Worm (Caenorhabditis elegans): ENCODE measurements around the gene str-112.

Gene str-112

ce11 chrV:7133963-7134362 lies 4.3 kb downstream of the str-112 start, which contains the start of gene F10D2.16:
F10D2.16 (plus strand) TSS chrV:7134263.
- TF ChIP-seq nhr-10 (tag; optimal IDR thresholded peaks at IDR 0.05) (no peak), sma-3 (GFP tag; optimal IDR thresholded peaks at IDR 0.05) (no peak), alr-1 (tag; optimal IDR thresholded peaks at IDR 0.05) (no peak), lin-39 (tag; optimal IDR thresholded peaks at IDR 0.05) (no peak), fos-1 (tag; optimal IDR thresholded peaks at IDR 0.05) (no peak), blmp-1 (tag; optimal IDR thresholded peaks at IDR 0.05; ENCODE audit: insufficient read depth) (no peak), sem-4 (tag; optimal IDR thresholded peaks at IDR 0.05) (no peak), unc-55 (GFP tag; optimal IDR thresholded peaks at IDR 0.05) (no peak), R02D3.7 (tag; optimal IDR thresholded peaks at IDR 0.05) (no peak), skn-1 (tag; optimal IDR thresholded peaks at IDR 0.05) (no peak), peb-1 (tag; optimal IDR thresholded peaks at IDR 0.05) (no peak), nhr-12 (tag; optimal IDR thresholded peaks at IDR 0.05) (no peak), nhr-237 (tag; optimal IDR thresholded peaks at IDR 0.05) (no peak), ceh-16 (tag; optimal IDR thresholded peaks at IDR 0.05) (no peak), C34F6.9 (tag; optimal IDR thresholded peaks at IDR 0.05) (no peak), ZK546.5 (tag; optimal IDR thresholded peaks at IDR 0.05) (no peak), mbf-1 (tag; optimal IDR thresholded peaks at IDR 0.05) (no peak)

ce11 chrV:7132248-7132647 lies 6.0 kb downstream of the str-112 start, which contains the start of gene sre-10:
sre-10 (plus strand) TSS chrV:7132548.
- TF ChIP-seq Y55F3AM.14 (GFP tag; optimal IDR thresholded peaks at IDR 0.05) (no peak), aly-2 (tag; optimal IDR thresholded peaks at IDR 0.05) (no peak), lin-11 (tag; optimal IDR thresholded peaks at IDR 0.05) (no peak), lin-13 (GFP tag; optimal IDR thresholded peaks at IDR 0.05) (no peak), ceh-16 (tag; optimal IDR thresholded peaks at IDR 0.05) (no peak), zag-1 (tag; optimal IDR thresholded peaks at IDR 0.05) (no peak), nhr-25 (tag; optimal IDR thresholded peaks at IDR 0.05) (no peak), sem-4 (tag; optimal IDR thresholded peaks at IDR 0.05) (no peak), sma-9 (GFP tag; optimal IDR thresholded peaks at IDR 0.05) (no peak), sma-9 (tag; optimal IDR thresholded peaks at IDR 0.05) (no peak), peb-1 (tag; optimal IDR thresholded peaks at IDR 0.05) (no peak), mab-5 (tag; optimal IDR thresholded peaks at IDR 0.05) (no peak)

ce11 chrV:7130974-7131373 lies 7.2 kb downstream of the str-112 start, which contains the start of gene srx-36:
srx-36 (minus strand) TSS chrV:7131074.
- TF ChIP-seq sma-3 (GFP tag; optimal IDR thresholded peaks at IDR 0.05) (no peak), F13H6.1 (tag; optimal IDR thresholded peaks at IDR 0.05) (no peak), nhr-12 (tag; optimal IDR thresholded peaks at IDR 0.05) (no peak), skn-1 (tag; optimal IDR thresholded peaks at IDR 0.05) (no peak), ceh-82 (tag; optimal IDR thresholded peaks at IDR 0.05) (no peak), Y55F3AM.14 (GFP tag; optimal IDR thresholded peaks at IDR 0.05) (no peak)

ce11 chrV:7129460-7129859 lies 8.8 kb downstream of the str-112 start, which contains the start of gene T01C4.8:
T01C4.8 (minus strand) TSS chrV:7129560.
- no peak for TF ChIP-seq crh-2 (tag; optimal IDR thresholded peaks at IDR 0.05)
- TF ChIP-seq sma-3 (GFP tag; optimal IDR thresholded peaks at IDR 0.05) = no peak
- TF ChIP-seq skn-1 (tag; optimal IDR thresholded peaks at IDR 0.05) = no peak
- no peak for TF ChIP-seq sem-4 (tag; optimal IDR thresholded peaks at IDR 0.05)
- no peak for TF ChIP-seq peb-1 (tag; optimal IDR thresholded peaks at IDR 0.05)
- no peak for TF ChIP-seq nhr-237 (tag; optimal IDR thresholded peaks at IDR 0.05)
- no peak for TF ChIP-seq C34F6.9 (tag; optimal IDR thresholded peaks at IDR 0.05)
- TF ChIP-seq lin-13 (GFP tag; optimal IDR thresholded peaks at IDR 0.05) = no peak
- no peak for TF ChIP-seq ztf-1 (GFP tag; conservative IDR thresholded peaks at IDR 0.05)
- TF ChIP-seq unc-62 (GFP tag; optimal IDR thresholded peaks at IDR 0.05) = no peak
- TF ChIP-seq dmd-4 (tag; optimal IDR thresholded peaks at IDR 0.05) = no peak
- TF ChIP-seq mab-5 (tag; optimal IDR thresholded peaks at IDR 0.05) = no peak
- no peak for TF ChIP-seq ZK546.5 (tag; optimal IDR thresholded peaks at IDR 0.05)
- no peak for TF ChIP-seq alr-1 (tag; optimal IDR thresholded peaks at IDR 0.05)

- TF ChIP-seq peb-1 (tag; optimal IDR thresholded peaks at IDR 0.05) = no peak
- no peak for TF ChIP-seq alr-1 (tag; optimal IDR thresholded peaks at IDR 0.05)
- TF ChIP-seq egl-27 (tag; optimal IDR thresholded peaks at IDR 0.05) = no peak
- TF ChIP-seq lin-39 (tag; optimal IDR thresholded peaks at IDR 0.05) = no peak
- TF ChIP-seq ceh-16 (tag; optimal IDR thresholded peaks at IDR 0.05) = no peak
- TF ChIP-seq R02D3.7 (tag; optimal IDR thresholded peaks at IDR 0.05) = no peak
- no peak for TF ChIP-seq aly-2 (tag; optimal IDR thresholded peaks at IDR 0.05)
- TF ChIP-seq crh-2 (tag; optimal IDR thresholded peaks at IDR 0.05) = no peak
- no peak for TF ChIP-seq sma-3 (GFP tag; optimal IDR thresholded peaks at IDR 0.05)
- no peak for TF ChIP-seq nhr-21 (tag; optimal IDR thresholded peaks at IDR 0.05)
These were observed 14.2 kb downstream of the str-112 start for ce11 chrV:7123979-7124378.
